Worm (Caenorhabditis elegans) whole organism, L1 larva: Measurements from ENCODE around the gene eral-1.

Experiments
- C04F5.9 ChIP-seq: sonication (generic microtip); optimal IDR thresholded peaks from 2 replicates; lab custom pipeline; 2016; ENCODE audit warnings: missing genetic modification characterization, missing compliant biosample characterization
- C16A3.4 ChIP-seq: fragments of 150-350 bp; optimal IDR thresholded peaks from 2 replicates; lab custom pipeline; 2014; ENCODE audit warnings: missing biosample characterization, missing genetic modification characterization
- F16B12.6 ChIP-seq: fragments of 150-350 bp; optimal IDR thresholded peaks from 2 replicates; lab custom pipeline; 2014; ENCODE audit warnings: missing biosample characterization, missing genetic modification characterization
- Y116A8C.19 ChIP-seq: sonication (generic microtip); optimal IDR thresholded peaks from 2 replicates; lab custom pipeline; 2016; ENCODE audit warnings: missing compliant biosample characterization, missing genetic modification characterization, borderline replicate concordance
- blmp-1 ChIP-seq: fragments of 150-350 bp; optimal IDR thresholded peaks from 2 replicates; lab custom pipeline; 2014; ENCODE audit warnings: missing biosample characterization, missing genetic modification characterization
- ceh-8 ChIP-seq: fragments of 200-800 bp; sonication (Bioruptor generic); optimal IDR thresholded peaks from 2 replicates; lab custom pipeline; 2018; ENCODE audit warnings: mild to moderate bottlenecking, missing genetic modification characterization, moderate library complexity, missing compliant biosample characterization
- ceh-82 ChIP-seq, 3 experiments: fragments of 150-350 bp in 1 of 3; sonication (generic microtip) in 2 of 3; optimal IDR thresholded peaks; 2 replicates each; lab custom pipeline; 2014 to 2017; ENCODE audit warnings: missing biosample characterization in 3 of 3, missing genetic modification characterization in 3 of 3
- dpl-1 ChIP-seq, 3 experiments: fragments of 150-350 bp in 2 of 3; sonication (generic microtip) in 1 of 3; optimal IDR thresholded peaks; 2 replicates each; lab custom pipeline; 2014 to 2017; ENCODE audit warnings: missing biosample characterization in 3 of 3, missing genetic modification characterization in 3 of 3, missing genetic modification reagents in 3 of 3
- dsc-1 ChIP-seq: sonication (generic microtip); optimal IDR thresholded peaks from 2 replicates; lab custom pipeline; 2016; ENCODE audit warnings: mild to moderate bottlenecking, missing genetic modification characterization, missing compliant biosample characterization
- efl-1 ChIP-seq, 4 experiments: fragments of 150-350 bp; optimal IDR thresholded peaks in 3 of 4; peaks in 1 of 4; 1 replicate in 1 of 4; 2 replicates in 3 of 4; lab custom pipeline; 2014; ENCODE audit warnings: missing biosample characterization in 2 of 4, missing genetic modification characterization in 2 of 4, missing genetic modification reagents in 2 of 4
- ets-5 ChIP-seq: fragments of 200-800 bp; sonication (Bioruptor generic); IDR thresholded peaks from 2 replicates; pipeline ENCODE4 v1.3.6; 2022; ENCODE audit warnings: missing genetic modification characterization, missing compliant biosample characterization
- fkh-4 ChIP-seq: sonication (generic microtip); optimal IDR thresholded peaks from 2 replicates; lab custom pipeline; 2016; ENCODE audit warnings: missing compliant biosample characterization, missing genetic modification characterization, borderline replicate concordance
- fos-1 ChIP-seq: fragments of 150-350 bp; optimal IDR thresholded peaks from 2 replicates; lab custom pipeline; 2014; ENCODE audit warnings: missing biosample characterization, missing genetic modification characterization
- lin-14 ChIP-seq: fragments of 200-800 bp; sonication (Bioruptor generic); optimal IDR thresholded peaks from 2 replicates; lab custom pipeline; 2018; ENCODE audit warnings: mild to moderate bottlenecking, missing genetic modification characterization, moderate library complexity, missing compliant biosample characterization
- lin-15B ChIP-seq: fragments of 150-350 bp; sonication (generic microtip); optimal IDR thresholded peaks from 3 replicates; lab custom pipeline; 2014; ENCODE audit warnings: missing biosample characterization, missing genetic modification characterization
- lin-35 ChIP-seq, 2 experiments: fragments of 150-350 bp; optimal IDR thresholded peaks; 2 replicates each; lab custom pipeline; 2014; ENCODE audit warnings: missing biosample characterization in 2 of 2, missing genetic modification characterization in 2 of 2, missing genetic modification reagents in 2 of 2
- lin-39 ChIP-seq: fragments of 150-350 bp; optimal IDR thresholded peaks from 2 replicates; lab custom pipeline; 2014; ENCODE audit warnings: missing biosample characterization, missing genetic modification reagents, missing genetic modification characterization
- lsy-2 ChIP-seq, 2 experiments: fragments of 150-350 bp; optimal IDR thresholded peaks; 2 replicates each; lab custom pipeline; 2014; ENCODE audit warnings: missing biosample characterization in 2 of 2, missing genetic modification characterization in 2 of 2
- mab-9 ChIP-seq: fragments of 200-800 bp; sonication (Bioruptor generic); IDR thresholded peaks from 2 replicates; pipeline ENCODE4 v1.3.6; 2022; ENCODE audit warnings: missing genetic modification reagents, missing genetic modification characterization, missing compliant biosample characterization
- mef-2 ChIP-seq: fragments of 150-350 bp; optimal IDR thresholded peaks from 2 replicates; lab custom pipeline; 2014; ENCODE audit warnings: missing biosample characterization, missing genetic modification characterization
- mep-1 ChIP-seq: fragments of 150-350 bp; optimal IDR thresholded peaks from 2 replicates; lab custom pipeline; 2014; ENCODE audit warnings: missing biosample characterization, missing genetic modification characterization
- nhr-11 ChIP-seq: fragments of 150-350 bp; optimal IDR thresholded peaks from 2 replicates; lab custom pipeline; 2014; ENCODE audit warnings: missing biosample characterization, missing genetic modification characterization
- nhr-19 ChIP-seq: fragments of 200-800 bp; sonication (Bioruptor generic); conservative IDR thresholded peaks from 2 replicates; pipeline ENCODE4 v1.3.6; 2022; ENCODE audit warnings: missing genetic modification characterization, missing compliant biosample characterization
- nhr-20 ChIP-seq: sonication (generic microtip); optimal IDR thresholded peaks from 2 replicates; lab custom pipeline; 2016; ENCODE audit warnings: mild to moderate bottlenecking, missing genetic modification characterization, missing compliant biosample characterization
- nhr-237 ChIP-seq: fragments of 150-350 bp; optimal IDR thresholded peaks from 2 replicates; lab custom pipeline; 2014; ENCODE audit warnings: missing biosample characterization, missing genetic modification characterization
- nhr-28 ChIP-seq: fragments of 150-350 bp; optimal IDR thresholded peaks from 2 replicates; lab custom pipeline; 2014; ENCODE audit warnings: missing biosample characterization, missing genetic modification characterization
- nhr-47 ChIP-seq: sonication (generic microtip); optimal IDR thresholded peaks from 2 replicates; lab custom pipeline; 2016; ENCODE audit warnings: mild to moderate bottlenecking, missing genetic modification characterization, moderate library complexity, missing compliant biosample characterization
- nhr-71 ChIP-seq: sonication (generic microtip); optimal IDR thresholded peaks from 2 replicates; lab custom pipeline; 2016; ENCODE audit warnings: mild to moderate bottlenecking, missing genetic modification characterization, moderate library complexity, missing compliant biosample characterization
- nhr-84 ChIP-seq: sonication (generic microtip); optimal IDR thresholded peaks from 2 replicates; lab custom pipeline; 2017; ENCODE audit warnings: missing biosample characterization, missing genetic modification characterization
- pax-3 ChIP-seq: fragments of 200-800 bp; sonication (Bioruptor generic); optimal IDR thresholded peaks from 2 replicates; lab custom pipeline; 2018; ENCODE audit warnings: mild to moderate bottlenecking, missing genetic modification characterization, moderate library complexity, missing compliant biosample characterization
- rnt-1 ChIP-seq: sonication (generic microtip); optimal IDR thresholded peaks from 2 replicates; lab custom pipeline; 2016; ENCODE audit warnings: mild to moderate bottlenecking, missing genetic modification characterization, moderate library complexity, missing compliant biosample characterization
- snu-23 ChIP-seq: sonication (generic microtip); optimal IDR thresholded peaks from 2 replicates; lab custom pipeline; 2016; ENCODE audit warnings: missing genetic modification characterization, missing compliant biosample characterization
- unc-62 ChIP-seq: fragments of 150-350 bp; optimal IDR thresholded peaks from 2 replicates; lab custom pipeline; 2014; ENCODE audit warnings: missing biosample characterization, missing genetic modification reagents, missing genetic modification characterization
- unc-86 ChIP-seq: sonication (generic microtip); optimal IDR thresholded peaks from 2 replicates; lab custom pipeline; 2016; ENCODE audit warnings: missing genetic modification characterization, missing compliant biosample characterization
- vab-15 ChIP-seq: sonication (generic microtip); optimal IDR thresholded peaks from 2 replicates; lab custom pipeline; 2017; ENCODE audit warnings: missing genotype, mild to moderate bottlenecking, missing genetic modification characterization, missing compliant biosample characterization
- xbp-1 ChIP-seq: sonication (generic microtip); optimal IDR thresholded peaks from 2 replicates; lab custom pipeline; 2016; ENCODE audit warnings: missing genetic modification characterization, missing compliant biosample characterization

Gene eral-1

ce11 chrII:9558906-9559305, 30.7 kb downstream of the eral-1 start:
- TF ChIP-seq lin-39 (tag; lab: Kevin White, UChicago): no peak
- no peak for TF ChIP-seq pax-3
- TF ChIP-seq lin-15B: no peak
- no peak for TF ChIP-seq nhr-84 (tag; lab: Kevin White, UChicago)
- TF ChIP-seq ets-5 (GFP tag; lab: Robert Waterston, UW): no peak
- no peak for TF ChIP-seq xbp-1
- TF ChIP-seq fkh-4 (tag; lab: Kevin White, UChicago): no peak
- no peak for TF ChIP-seq nhr-11 (tag; lab: Kevin White, UChicago)
- no peak for TF ChIP-seq lin-35 (GFP tag; optimal IDR thresholded peaks at IDR 0.05; lab: Kevin White, UChicago)
- TF ChIP-seq lin-14 (GFP tag; lab: Kevin White, UChicago): no peak
- no peak for TF ChIP-seq blmp-1 (tag; lab: Kevin White, UChicago)
- TF ChIP-seq mab-9: no peak
- TF ChIP-seq F16B12.6 (tag; lab: Kevin White, UChicago): no peak

ce11 chrII:9557437-9558150, 32.0 kb downstream of the eral-1 start, which contains the start of gene zfp-2:
zfp-2 (plus strand) TSS chrII:9557650.
- TF ChIP-seq mep-1 (tag; lab: Kevin White, UChicago) (no peak), efl-1 (optimal IDR thresholded peaks at IDR 0.05; lab: Kevin White, UChicago) (peak; percentile 31 to 43), efl-1 (GFP tag; optimal IDR thresholded peaks at IDR 0.05 in 1 of 2; lab: Kevin White, UChicago) (peak; percentile 31 to 89), nhr-28 (tag; lab: Kevin White, UChicago) (no peak), nhr-237 (no peak), blmp-1 (tag; lab: Kevin White, UChicago) (peak; percentile 21), nhr-47 (tag; lab: Kevin White, UChicago) (no peak), dsc-1 (tag; lab: Kevin White, UChicago) (no peak), unc-62 (GFP tag; lab: Kevin White, UChicago) (no peak), lsy-2 (tag; optimal IDR thresholded peaks at IDR 0.05; lab: Kevin White, UChicago) (peak; percentile 12 to 57), ceh-8 (GFP tag; lab: Kevin White, UChicago) (no peak), nhr-71 (peak; percentile 3), fos-1 (tag; lab: Kevin White, UChicago) (no peak), unc-86 (tag; lab: Kevin White, UChicago) (no peak), rnt-1 (tag; lab: Kevin White, UChicago) (no peak), C16A3.4 (tag; lab: Kevin White, UChicago) (no peak), nhr-19 (no peak), ceh-82 (tag; optimal IDR thresholded peaks at IDR 0.05; lab: Kevin White, UChicago) (peak in 1 of 3 experiments; percentile 0), nhr-11 (tag; lab: Kevin White, UChicago) (no peak), Y116A8C.19 (no peak), nhr-20 (tag; lab: Kevin White, UChicago) (peak; percentile 5), dpl-1 (GFP tag; optimal IDR thresholded peaks at IDR 0.05; lab: Kevin White, UChicago) (peak in 2 of 3 experiments; percentile 5 to 44), C04F5.9 (tag; lab: Kevin White, UChicago) (no peak), snu-23 (GFP tag; lab: Kevin White, UChicago) (peak; percentile 26), lin-35 (GFP tag; optimal IDR thresholded peaks at IDR 0.05; lab: Kevin White, UChicago) (peak; percentile 26 to 37), mef-2 (tag; lab: Kevin White, UChicago) (no peak)

ce11 chrII:9556582-9556981, 33.0 kb downstream of the eral-1 start:
- TF ChIP-seq vab-15: no peak
- TF ChIP-seq, all 84 proteins: peak for 0
